Worm (Caenorhabditis elegans) whole organism, midembryonic: ENCODE results near the gene ifbp-1.

Experiments
- T22C8.4 ChIP-seq: fragments of 200-800 bp; sonication (Bioruptor generic); IDR thresholded peaks from 2 replicates; pipeline ENCODE4 v1.3.6; 2022; ENCODE audit warnings: missing genetic modification characterization, missing compliant biosample characterization
- cog-1 ChIP-seq: sonication (generic microtip); optimal IDR thresholded peaks from 2 replicates; lab custom pipeline; 2016; ENCODE audit warnings: missing genetic modification characterization, missing compliant biosample characterization
- flt-1 ChIP-seq: fragments of 200-800 bp; sonication (Bioruptor generic); IDR thresholded peaks from 2 replicates; pipeline ENCODE4 v1.3.6; 2022; ENCODE audit warnings: missing genetic modification characterization, missing compliant biosample characterization
- klf-2 ChIP-seq: fragments of 200-800 bp; sonication (Bioruptor generic); conservative IDR thresholded peaks from 2 replicates; pipeline ENCODE4 v1.3.6; 2022; ENCODE audit warnings: missing genetic modification reagents, missing genetic modification characterization, missing compliant biosample characterization
- med-1 ChIP-seq: sonication (generic microtip); optimal IDR thresholded peaks from 2 replicates; lab custom pipeline; 2017; ENCODE audit warnings: missing genetic modification characterization, mild to moderate bottlenecking, missing compliant biosample characterization, antibody characterized with exemption, missing genetic modification reagents; ENCODE audit not compliant: insufficient read depth
- ref-1 ChIP-seq: fragments of 200-800 bp; sonication (Bioruptor generic); conservative IDR thresholded peaks from 2 replicates; pipeline ENCODE4 v1.3.6; 2022; ENCODE audit warnings: missing genetic modification reagents, missing genetic modification characterization, missing compliant biosample characterization
- tab-1 ChIP-seq: fragments of 200-800 bp; sonication (Bioruptor generic); IDR thresholded peaks from 2 replicates; pipeline ENCODE4 v1.3.6; 2022; ENCODE audit warnings: missing genetic modification characterization, missing compliant biosample characterization
- ztf-23 ChIP-seq: fragments of 200-800 bp; sonication (Bioruptor generic); IDR thresholded peaks from 2 replicates; pipeline ENCODE4 v1.3.6; 2022; ENCODE audit warnings: missing genetic modification reagents, missing genetic modification characterization, missing compliant biosample characterization
- ztf-29 ChIP-seq: fragments of 200-800 bp; sonication (Bioruptor generic); IDR thresholded peaks from 2 replicates; pipeline ENCODE4 v1.3.6; 2022; ENCODE audit warnings: missing genetic modification reagents, missing genetic modification characterization, missing compliant biosample characterization

Gene ifbp-1

DNA sequence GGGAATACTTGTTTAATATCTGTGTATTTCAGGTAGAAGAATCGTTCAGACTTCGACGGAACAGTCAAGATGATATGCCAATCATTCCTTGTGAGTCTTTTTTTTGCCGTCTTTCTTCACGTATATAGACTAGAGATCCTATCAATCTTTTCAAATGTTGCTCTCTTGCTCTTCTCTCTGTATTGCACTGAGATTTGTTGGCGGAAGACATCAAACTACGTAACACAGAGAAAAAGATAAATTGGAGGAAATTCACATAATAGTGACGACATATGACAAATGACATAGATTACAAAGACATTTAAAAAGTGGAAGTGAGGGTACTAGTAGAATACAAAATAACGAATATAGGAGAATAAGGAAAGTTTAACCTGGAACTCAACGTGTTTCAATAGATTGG is 28.3 kb downstream of the ifbp-1 start:
- TF ChIP-seq med-1 (GFP tag; lab: Kevin White, UChicago) (no peak), ztf-23 (GFP tag; lab: Robert Waterston, UW) (no peak), cog-1 (tag; lab: Kevin White, UChicago) (no peak), flt-1 (no peak), ztf-29 (no peak), T22C8.4 (GFP tag; lab: Robert Waterston, UW) (no peak), klf-2 (no peak), ref-1 (GFP tag; lab: Robert Waterston, UW) (no peak), tab-1 (GFP tag; lab: Robert Waterston, UW) (no peak)

DNA sequence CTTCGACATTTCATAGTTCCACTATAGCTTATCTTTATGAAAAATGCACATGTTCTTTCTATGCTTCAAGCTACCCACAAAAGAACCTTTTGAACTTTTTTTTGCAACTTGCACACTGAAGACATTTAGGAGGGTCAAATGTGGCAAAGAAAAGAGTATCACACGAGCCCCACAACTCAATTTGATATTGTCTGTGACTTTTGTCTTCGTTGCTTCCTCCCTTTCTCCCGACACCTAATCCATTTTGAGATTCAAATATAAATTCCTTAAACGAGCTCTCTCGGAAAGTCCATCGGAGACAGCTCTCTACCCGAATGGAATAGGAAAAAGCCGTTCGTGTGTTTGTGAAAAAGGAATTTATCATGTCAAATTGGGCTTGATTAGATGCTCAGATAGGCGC is 29.8 kb downstream of the ifbp-1 start:
- no peak for TF ChIP-seq ztf-23 (GFP tag; lab: Robert Waterston, UW)
- no peak for TF ChIP-seq tab-1 (GFP tag; lab: Robert Waterston, UW)
- no peak for TF ChIP-seq med-1 (GFP tag; lab: Kevin White, UChicago)
- no peak for TF ChIP-seq T22C8.4 (GFP tag; lab: Robert Waterston, UW)
- no peak for TF ChIP-seq cog-1 (tag; lab: Kevin White, UChicago)
- TF ChIP-seq ztf-29: no peak

DNA sequence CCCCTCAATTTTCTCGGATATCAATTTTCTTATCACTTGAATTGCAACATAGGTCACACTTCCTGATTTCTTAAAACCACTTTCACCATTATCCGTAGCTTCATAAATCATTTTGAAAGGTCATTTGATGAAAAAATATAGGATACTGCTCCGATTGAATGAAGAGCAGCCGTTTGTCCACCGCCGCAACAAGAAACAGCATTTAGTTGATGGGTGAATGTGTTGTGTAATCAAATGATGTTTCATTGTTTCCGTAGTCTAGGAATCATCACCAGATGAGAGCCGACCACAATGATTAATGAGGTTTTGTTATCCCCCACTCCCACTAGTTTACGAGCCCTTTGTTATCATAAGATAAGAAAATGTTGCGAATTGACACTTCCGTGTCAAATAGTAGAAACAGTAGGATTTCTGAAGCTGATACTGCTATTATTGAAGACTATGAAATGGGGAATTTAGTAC is 34.2 kb downstream of the ifbp-1 start, which contains the start of gene twk-43:
Gene twk-43 (plus strand): TSS at position 412 of the 462 bp plus-strand sequence.
- no peak for TF ChIP-seq ztf-23 (GFP tag; lab: Robert Waterston, UW)
- no peak for TF ChIP-seq klf-2
- no peak for TF ChIP-seq T22C8.4 (GFP tag; lab: Robert Waterston, UW)
- no peak for TF ChIP-seq flt-1
- TF ChIP-seq cog-1 (tag; lab: Kevin White, UChicago): no peak
- TF ChIP-seq tab-1 (GFP tag; lab: Robert Waterston, UW): no peak
- no peak for TF ChIP-seq ref-1 (GFP tag; lab: Robert Waterston, UW)
- no peak for TF ChIP-seq ztf-29

DNA sequence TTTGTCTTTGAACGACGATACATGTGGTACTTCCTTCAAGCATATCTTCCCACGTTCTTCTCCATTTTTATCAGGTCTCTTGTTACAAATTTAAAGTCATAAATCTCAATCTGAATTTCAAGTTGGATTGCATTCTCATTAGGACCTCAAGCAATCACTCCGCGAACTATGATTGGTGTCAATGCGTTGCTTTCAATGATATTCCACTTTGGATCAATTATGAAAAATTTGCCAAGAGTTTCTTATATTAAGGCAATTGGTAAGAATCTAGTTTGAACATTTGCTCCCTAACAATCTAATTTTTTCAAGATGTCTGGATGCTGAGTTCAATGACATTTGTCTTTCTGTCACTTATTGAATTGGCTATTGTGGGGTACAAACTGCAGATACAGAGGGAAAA is 37.8 kb downstream of the ifbp-1 start:
- TF ChIP-seq T22C8.4 (GFP tag; lab: Robert Waterston, UW) (no peak), flt-1 (no peak), med-1 (GFP tag; lab: Kevin White, UChicago) (no peak), klf-2 (no peak), tab-1 (GFP tag; lab: Robert Waterston, UW) (no peak), ref-1 (GFP tag; lab: Robert Waterston, UW) (no peak)

DNA sequence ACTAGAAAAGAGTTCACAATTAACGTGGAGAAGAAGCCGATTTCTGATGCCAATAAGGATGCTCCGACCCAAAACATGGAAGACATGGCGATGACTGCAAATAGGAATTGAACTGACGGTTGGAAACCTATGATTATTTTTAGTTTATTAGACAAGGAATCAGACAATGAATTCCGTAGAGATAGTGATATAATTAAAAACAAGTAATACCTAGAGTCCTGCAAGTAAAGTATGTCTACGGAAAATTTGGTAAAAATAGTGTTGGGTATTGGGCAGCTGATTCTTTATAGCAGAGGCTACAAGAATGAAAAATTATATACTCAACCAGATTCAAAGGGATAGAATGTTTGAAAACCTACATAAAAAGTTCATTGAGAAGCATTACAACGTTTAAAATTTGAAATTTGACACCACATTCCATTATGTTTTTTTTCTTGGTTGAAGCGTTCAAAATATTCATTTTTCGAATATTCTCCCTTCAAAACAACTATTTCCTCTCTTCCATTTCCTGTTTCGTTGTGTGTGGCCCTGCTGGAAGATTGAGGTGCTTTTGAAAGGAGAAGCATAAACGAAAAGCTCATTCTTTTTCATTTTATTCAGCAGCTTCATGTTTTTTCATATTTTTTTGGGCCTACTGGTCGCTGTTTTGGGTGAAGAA is 40.3 kb downstream of the ifbp-1 start, which contains the start of the genes str-4 and lgc-48:
Gene str-4 (minus strand): TSS at position 101 of the 658 bp plus-strand sequence.
Gene lgc-48 (plus strand): TSS at position 608 of the 658 bp plus-strand sequence.
- no peak for TF ChIP-seq klf-2
- no peak for TF ChIP-seq tab-1 (GFP tag; lab: Robert Waterston, UW)
- TF ChIP-seq cog-1 (tag; lab: Kevin White, UChicago): no peak
- no peak for TF ChIP-seq med-1 (GFP tag; lab: Kevin White, UChicago)
- TF ChIP-seq ztf-23 (GFP tag; lab: Robert Waterston, UW): no peak
- no peak for TF ChIP-seq ztf-29
- TF ChIP-seq T22C8.4 (GFP tag; lab: Robert Waterston, UW): no peak
- TF ChIP-seq ref-1 (GFP tag; lab: Robert Waterston, UW): no peak
- TF ChIP-seq flt-1: no peak

DNA sequence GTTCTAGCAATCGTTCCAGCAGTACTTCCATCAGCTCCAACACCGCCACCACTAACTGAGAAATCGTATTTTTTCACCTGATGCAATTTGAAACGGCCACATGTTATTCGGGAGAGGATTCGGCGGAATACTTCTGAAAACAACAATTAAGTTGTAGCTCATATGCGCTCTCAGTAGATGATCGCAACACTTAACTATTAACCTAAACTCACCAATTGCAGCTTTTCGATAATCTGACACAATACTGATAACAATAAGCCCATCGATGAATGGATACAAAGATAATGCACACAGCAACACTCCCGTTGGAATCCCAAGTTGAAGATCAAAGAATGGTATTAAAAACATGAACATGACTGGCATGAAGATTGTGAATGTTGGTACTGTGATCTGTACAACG is 42.0 kb downstream of the ifbp-1 start:
- TF ChIP-seq tab-1 (GFP tag; lab: Robert Waterston, UW): no peak
- no peak for TF ChIP-seq ztf-23 (GFP tag; lab: Robert Waterston, UW)
- no peak for TF ChIP-seq klf-2
- TF ChIP-seq flt-1: no peak
- no peak for TF ChIP-seq ztf-29
- TF ChIP-seq ref-1 (GFP tag; lab: Robert Waterston, UW): no peak
- TF ChIP-seq T22C8.4 (GFP tag; lab: Robert Waterston, UW): no peak
- TF ChIP-seq med-1 (GFP tag; lab: Kevin White, UChicago): no peak
- no peak for TF ChIP-seq cog-1 (tag; lab: Kevin White, UChicago)

DNA sequence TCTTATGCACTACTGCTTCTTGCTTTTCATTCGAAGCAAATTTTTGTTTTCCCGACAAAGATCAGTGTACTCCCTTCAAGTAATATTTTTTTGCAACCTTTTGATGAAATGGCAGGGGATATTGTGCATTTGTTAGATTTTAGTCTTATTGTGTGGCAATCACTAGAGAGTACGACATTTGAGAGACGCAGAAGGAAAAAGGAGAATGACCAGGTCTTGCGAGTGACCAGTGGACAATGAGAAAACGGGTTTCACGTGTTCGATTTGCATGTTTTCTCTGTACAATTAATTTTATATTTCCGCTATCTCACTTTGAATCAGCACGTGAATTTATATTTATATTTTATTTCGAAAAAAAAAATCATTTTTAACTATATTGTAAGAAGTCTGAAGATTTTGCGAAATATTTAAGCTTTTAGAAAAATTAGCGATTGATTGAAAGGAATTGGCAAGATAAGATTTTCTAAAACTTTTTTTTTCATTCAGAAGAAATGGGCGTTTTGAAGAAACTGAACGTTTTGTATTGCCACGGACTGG is 44.1 kb downstream of the ifbp-1 start, which contains the start of gene C50B6.9:
Gene C50B6.9 (plus strand): TSS at position 487 of the 537 bp plus-strand sequence.
- TF ChIP-seq med-1 (GFP tag; lab: Kevin White, UChicago) (no peak), ref-1 (GFP tag; lab: Robert Waterston, UW) (no peak), klf-2 (no peak), cog-1 (tag; lab: Kevin White, UChicago) (no peak), ztf-29 (no peak), tab-1 (GFP tag; lab: Robert Waterston, UW) (no peak), ztf-23 (GFP tag; lab: Robert Waterston, UW) (no peak), flt-1 (no peak), T22C8.4 (GFP tag; lab: Robert Waterston, UW) (no peak)

DNA sequence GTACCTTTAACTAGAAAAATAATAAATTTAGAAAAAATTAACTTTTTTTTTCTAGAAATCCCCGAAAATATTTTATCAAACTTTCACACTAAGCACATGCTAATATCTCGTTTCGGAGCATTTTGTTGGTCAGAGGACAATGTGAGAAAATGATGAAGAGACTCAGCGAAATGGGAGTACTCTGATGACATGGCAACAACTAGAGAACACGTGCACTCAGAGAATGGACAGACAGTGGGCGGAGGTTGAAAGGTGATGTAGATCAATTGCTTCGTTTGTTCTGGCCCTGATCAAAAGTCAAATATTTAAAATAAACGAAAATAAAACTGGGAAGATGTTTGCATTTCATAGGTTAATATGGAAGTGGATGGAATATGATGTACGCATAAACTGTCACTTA is 45.6 kb downstream of the ifbp-1 start:
- TF ChIP-seq ztf-23 (GFP tag; lab: Robert Waterston, UW) (no peak), ref-1 (GFP tag; lab: Robert Waterston, UW) (no peak), cog-1 (tag; lab: Kevin White, UChicago) (no peak), flt-1 (no peak), klf-2 (no peak), med-1 (GFP tag; lab: Kevin White, UChicago) (no peak), T22C8.4 (GFP tag; lab: Robert Waterston, UW) (no peak)

DNA sequence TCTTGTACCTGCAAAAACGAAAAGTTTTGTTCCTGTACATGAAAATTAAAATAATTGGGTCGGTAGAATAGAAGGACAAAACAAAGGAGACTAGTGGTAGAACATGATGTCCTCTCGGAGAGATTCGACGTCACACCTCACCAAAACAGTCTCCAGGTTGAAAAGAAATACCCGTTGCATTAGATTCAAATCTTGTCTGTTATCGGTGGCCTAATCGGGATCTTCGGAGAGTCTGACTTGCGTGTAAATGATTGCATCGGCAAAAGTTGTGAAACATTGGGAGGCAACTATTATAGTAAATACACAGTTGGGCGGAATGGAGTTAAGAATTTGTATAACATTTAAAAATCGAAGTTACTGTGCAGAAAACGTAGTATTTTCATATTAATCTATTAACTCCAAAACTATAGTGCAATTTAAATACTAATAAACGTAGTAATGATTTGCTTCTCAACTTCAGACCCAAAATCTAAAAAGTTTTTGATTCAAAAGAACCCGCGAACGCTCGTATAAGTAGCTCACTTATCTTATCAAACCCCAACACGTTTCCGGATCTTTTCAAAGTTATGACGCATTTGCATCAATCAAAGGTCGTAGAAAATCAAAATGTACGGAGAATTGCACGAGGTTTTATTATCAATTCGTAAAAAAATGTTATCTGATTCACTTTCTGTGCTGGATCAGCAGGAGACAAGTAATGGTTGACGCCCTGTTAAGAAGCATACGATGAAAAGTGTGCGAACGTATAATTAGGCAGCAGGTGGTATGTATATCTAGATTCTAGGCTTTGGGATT is 46.5 kb downstream of the ifbp-1 start, which contains the start of gene nhr-168:
Gene nhr-168 (minus strand): TSS at position 486 of the 795 bp plus-strand sequence.
- TF ChIP-seq ref-1 (GFP tag; lab: Robert Waterston, UW): no peak
- no peak for TF ChIP-seq flt-1
- no peak for TF ChIP-seq cog-1 (tag; lab: Kevin White, UChicago)
